Fruit fly (Drosophila melanogaster) whole organism, embryonic: Measurements from ENCODE around the gene CG42852.

Experiments
- ATbp ChIP-seq: fragments of 200-800 bp; sonication (Bioruptor generic); optimal IDR thresholded peaks from 2 replicates; lab custom pipeline; 2017; ENCODE audit warnings: missing biosample characterization, mild to moderate bottlenecking, missing genetic modification characterization, missing genetic modification reagents
- Aef1 ChIP-seq: fragments of 200-800 bp; sonication (Bioruptor generic); IDR thresholded peaks from 3 replicates; pipeline ENCODE4 v1.3.6; 2022; ENCODE audit warnings: missing biosample characterization, missing genetic modification characterization
- Asciz ChIP-seq: fragments of 200-800 bp; sonication (Bioruptor generic); optimal IDR thresholded peaks from 2 replicates; lab custom pipeline; 2017; ENCODE audit warnings: missing biosample characterization, mild to moderate bottlenecking, missing genetic modification characterization, missing genetic modification reagents
- Atf6 ChIP-seq: fragments of 200-800 bp; sonication (Bioruptor generic); IDR thresholded peaks from 2 replicates; pipeline ENCODE4 v1.3.6; 2022; ENCODE audit warnings: missing biosample characterization, missing genetic modification characterization
- Awh ChIP-seq: fragments of 200-800 bp; sonication (Bioruptor generic); IDR thresholded peaks from 2 replicates; pipeline ENCODE4, ENCODE4 v1.3.6; 2022; ENCODE audit warnings: missing biosample characterization, missing genetic modification characterization
- CG10147 ChIP-seq: fragments of 200-800 bp; sonication (Bioruptor generic); optimal IDR thresholded peaks from 2 replicates; lab custom pipeline; 2019; ENCODE audit warnings: missing biosample characterization, mild to moderate bottlenecking, missing genetic modification characterization, moderate library complexity
- CG11085 ChIP-seq: fragments of 200-800 bp; sonication (Bioruptor generic); IDR thresholded peaks from 2 replicates; pipeline ENCODE4 v1.3.6; 2022; ENCODE audit warnings: missing biosample characterization, missing genetic modification characterization
- CG1233 ChIP-seq: fragments of 200-800 bp; sonication (Bioruptor generic); optimal IDR thresholded peaks from 4 replicates; lab custom pipeline; 2018; ENCODE audit warnings: missing biosample characterization, mild to moderate bottlenecking, missing genetic modification characterization
- CG2202 ChIP-seq: fragments of 200-800 bp; sonication (Bioruptor generic); optimal IDR thresholded peaks from 2 replicates; lab custom pipeline; 2018; ENCODE audit warnings: missing biosample characterization, mild to moderate bottlenecking, missing genetic modification characterization
- CG31388 ChIP-seq: fragments of 200-800 bp; sonication (Bioruptor generic); optimal IDR thresholded peaks from 2 replicates; lab custom pipeline; 2016; ENCODE audit warnings: missing biosample characterization, missing genetic modification characterization
- CG31441 ChIP-seq: fragments of 200-800 bp; sonication (Bioruptor generic); IDR thresholded peaks from 2 replicates; pipeline ENCODE4 v1.3.6; 2022; ENCODE audit warnings: missing biosample characterization, missing genetic modification characterization
- CG3163 ChIP-seq: fragments of 200-800 bp; sonication (Bioruptor generic); optimal IDR thresholded peaks from 3 replicates; lab custom pipeline; 2016; ENCODE audit warnings: missing biosample characterization, missing genetic modification characterization
- CG3995 ChIP-seq: fragments of 200-800 bp; sonication (Bioruptor generic); optimal IDR thresholded peaks from 3 replicates; lab custom pipeline; 2016; ENCODE audit warnings: missing biosample characterization, missing genetic modification characterization
- CG4854 ChIP-seq: fragments of 200-800 bp; sonication (Bioruptor generic); optimal IDR thresholded peaks from 2 replicates; lab custom pipeline; 2016; ENCODE audit warnings: missing biosample characterization, missing genetic modification characterization, inconsistent platforms
- CG6175 ChIP-seq: fragments of 200-800 bp; sonication (Bioruptor generic); IDR thresholded peaks from 3 replicates; pipeline ENCODE4 v1.3.6; 2022; ENCODE audit warnings: missing biosample characterization, missing genetic modification characterization
- CG7745 ChIP-seq: fragments of 200-800 bp; sonication (Bioruptor generic); optimal IDR thresholded peaks from 2 replicates; lab custom pipeline; 2018; ENCODE audit warnings: missing biosample characterization, mild to moderate bottlenecking, missing genetic modification characterization, moderate library complexity
- CG8765 ChIP-seq: fragments of 200-800 bp; sonication (Bioruptor generic); IDR thresholded peaks from 2 replicates; pipeline ENCODE4 v1.3.6; 2022; ENCODE audit warnings: missing biosample characterization, missing genetic modification characterization
- CG8944 ChIP-seq: fragments of 200-800 bp; sonication (Bioruptor generic); optimal IDR thresholded peaks from 3 replicates; lab custom pipeline; 2016; ENCODE audit warnings: missing biosample characterization, missing genetic modification characterization
- Dref ChIP-seq: fragments of 200-800 bp; sonication (Bioruptor generic); IDR thresholded peaks from 2 replicates; pipeline ENCODE4 v1.3.6; 2022; ENCODE audit warnings: missing biosample characterization, missing genetic modification characterization
- ERR ChIP-seq: fragments of 200-800 bp; sonication (Bioruptor generic); optimal IDR thresholded peaks from 2 replicates; lab custom pipeline; 2016; ENCODE audit warnings: missing biosample characterization, missing genetic modification characterization
- Eip74EF ChIP-seq, 2 experiments: fragments of 200-800 bp in 1 of 2; fragments of >200 bp in 1 of 2; sonication (Bioruptor generic) in 1 of 2; optimal IDR thresholded peaks; 2 replicates each; lab custom pipeline; 2017 to 2019; ENCODE audit warnings: missing biosample characterization in 2 of 2, missing genetic modification characterization in 2 of 2, mild to moderate bottlenecking in 1 of 2, moderate library complexity in 1 of 2
- H15 ChIP-seq: fragments of 200-800 bp; sonication (Bioruptor generic); IDR thresholded peaks from 3 replicates; pipeline ENCODE4 v1.3.6; 2022; ENCODE audit warnings: missing biosample characterization, missing genetic modification characterization
- Hmx ChIP-seq: fragments of 200-800 bp; sonication (Bioruptor generic); optimal IDR thresholded peaks from 2 replicates; lab custom pipeline; 2016; ENCODE audit warnings: missing biosample characterization, missing genetic modification characterization
- Jarid2 ChIP-seq: fragments of 200-800 bp; sonication (Bioruptor generic); optimal IDR thresholded peaks from 3 replicates; lab custom pipeline; 2017; ENCODE audit warnings: mild to moderate bottlenecking, missing biosample characterization, missing genetic modification reagents, missing genetic modification characterization
- MESR4 ChIP-seq: fragments of 200-800 bp; sonication (Bioruptor generic); optimal IDR thresholded peaks from 2 replicates; lab custom pipeline; 2018; ENCODE audit warnings: missing biosample characterization, mild to moderate bottlenecking, missing genetic modification characterization, moderate library complexity
- MTF-1 ChIP-seq: fragments of 200-800 bp; sonication (Bioruptor generic); optimal IDR thresholded peaks from 2 replicates; lab custom pipeline; 2018; ENCODE audit warnings: missing biosample characterization, mild to moderate bottlenecking, missing genetic modification characterization, borderline replicate concordance
- Med ChIP-seq: fragments of 200-800 bp; sonication (Bioruptor generic); peaks from one replicate; lab custom pipeline; 2016; ENCODE audit warnings: missing biosample characterization, missing genetic modification characterization, mild to moderate bottlenecking, inconsistent platforms, moderate library complexity
- NfI ChIP-seq: fragments of 200-800 bp; sonication (Bioruptor generic); optimal IDR thresholded peaks from 3 replicates; lab custom pipeline; 2018; ENCODE audit warnings: missing biosample characterization, mild to moderate bottlenecking, missing genetic modification characterization, moderate library complexity
- Rfx ChIP-seq: fragments of 200-800 bp; sonication (Bioruptor generic); IDR thresholded peaks from 2 replicates; pipeline ENCODE4 v1.3.6; 2022; ENCODE audit warnings: missing biosample characterization, missing genetic modification characterization
- Vsx1 ChIP-seq: fragments of 200-800 bp; sonication (Bioruptor generic); optimal IDR thresholded peaks from 2 replicates; lab custom pipeline; 2017; ENCODE audit warnings: missing biosample characterization, mild to moderate bottlenecking, missing genetic modification characterization, missing genetic modification reagents
- ap ChIP-seq: fragments of 200-800 bp; sonication (Bioruptor generic); IDR thresholded peaks from 2 replicates; pipeline ENCODE4 v1.3.6; 2022; ENCODE audit warnings: missing biosample characterization, missing genetic modification characterization
- bcd ChIP-seq: fragments of 200-800 bp; sonication (Bioruptor generic); optimal IDR thresholded peaks from 2 replicates; lab custom pipeline; 2017; ENCODE audit warnings: missing biosample characterization, mild to moderate bottlenecking, missing genetic modification characterization
- cas ChIP-seq: fragments of 200-800 bp; sonication (Bioruptor generic); IDR thresholded peaks from 2 replicates; pipeline ENCODE4 v1.3.6; 2022; ENCODE audit warnings: missing biosample characterization, missing genetic modification characterization
- crp ChIP-seq, 2 experiments: fragments of 200-800 bp; sonication (Bioruptor generic); optimal IDR thresholded peaks; 2 replicates in 1 of 2; 3 replicates in 1 of 2; lab custom pipeline; 2017; ENCODE audit warnings: missing biosample characterization in 2 of 2, missing genetic modification characterization in 2 of 2, mild to moderate bottlenecking in 1 of 2, moderate library complexity in 1 of 2
- cwo ChIP-seq: fragments of 200-800 bp; sonication (Bioruptor generic); optimal IDR thresholded peaks from 3 replicates; lab custom pipeline; 2017; ENCODE audit warnings: missing biosample characterization, missing genetic modification characterization, mild to moderate bottlenecking, moderate library complexity, missing genetic modification reagents
- grau ChIP-seq: fragments of 200-800 bp; optimal IDR thresholded peaks from 3 replicates; lab custom pipeline; 2019; ENCODE audit warnings: missing biosample characterization, mild to moderate bottlenecking, missing genetic modification characterization, moderate library complexity
- lola ChIP-seq, 3 experiments: fragments of >200 bp in 2 of 3; fragments of 200-800 bp in 1 of 3; sonication (Bioruptor generic) in 1 of 3; optimal IDR thresholded peaks; 2 replicates each; lab custom pipeline; 2017 to 2019; ENCODE audit warnings: missing biosample characterization in 3 of 3, missing genetic modification characterization in 3 of 3, mild to moderate bottlenecking in 1 of 3, moderate library complexity in 1 of 3
- lov ChIP-seq, 2 experiments: fragments of 200-800 bp in 1 of 2; fragments of >200 bp in 1 of 2; sonication (Bioruptor generic) in 1 of 2; IDR thresholded peaks in 1 of 2; optimal IDR thresholded peaks in 1 of 2; 2 replicates in 1 of 2; 3 replicates in 1 of 2; pipeline versions ENCODE4 v1.3.6 to Lab custom; 2017 to 2022; ENCODE audit warnings: missing biosample characterization in 1 of 2, missing genetic modification characterization in 1 of 2
- nau ChIP-seq: fragments of 200-800 bp; sonication (Bioruptor generic); optimal IDR thresholded peaks from 3 replicates; lab custom pipeline; 2017; ENCODE audit warnings: missing biosample characterization, mild to moderate bottlenecking, missing genetic modification characterization, missing genetic modification reagents
- odd ChIP-seq: fragments of 200-800 bp; sonication (Bioruptor generic); optimal IDR thresholded peaks from 2 replicates; lab custom pipeline; 2017; ENCODE audit warnings: missing biosample characterization, mild to moderate bottlenecking, missing genetic modification characterization
- salm ChIP-seq: fragments of 200-800 bp; sonication (Bioruptor generic); optimal IDR thresholded peaks from 2 replicates; lab custom pipeline; 2018; ENCODE audit warnings: missing biosample characterization, mild to moderate bottlenecking, missing genetic modification characterization
- sd ChIP-seq: fragments of 200-800 bp; sonication (Bioruptor generic); optimal IDR thresholded peaks from 3 replicates; lab custom pipeline; 2018; ENCODE audit warnings: missing biosample characterization, mild to moderate bottlenecking, missing genetic modification characterization, moderate library complexity
- shn ChIP-seq: fragments of 200-800 bp; sonication (Bioruptor generic); optimal IDR thresholded peaks from 3 replicates; lab custom pipeline; 2016; ENCODE audit warnings: missing biosample characterization, missing genetic modification characterization
- sima ChIP-seq: fragments of 200-800 bp; sonication (Bioruptor generic); optimal IDR thresholded peaks from 2 replicates; lab custom pipeline; 2016; ENCODE audit warnings: missing biosample characterization, missing genetic modification characterization
- sna ChIP-seq: fragments of 200-800 bp; sonication (Bioruptor generic); IDR thresholded peaks from 2 replicates; pipeline ENCODE4 v1.3.6; 2022; ENCODE audit warnings: missing biosample characterization, missing genetic modification characterization; ENCODE audit not compliant: partially characterized antibody
- stwl ChIP-seq: fragments of 200-800 bp; sonication (Bioruptor generic); optimal IDR thresholded peaks from 3 replicates; lab custom pipeline; 2018; ENCODE audit warnings: missing biosample characterization, mild to moderate bottlenecking, missing genetic modification characterization, moderate library complexity
- ttk ChIP-seq: fragments of 200-800 bp; sonication (Bioruptor generic); IDR thresholded peaks from 2 replicates; pipeline ENCODE4 v2.1.2; 2022; ENCODE audit warnings: missing biosample characterization, missing genetic modification characterization
- zf30C ChIP-seq: fragments of 200-800 bp; sonication (Bioruptor generic); optimal IDR thresholded peaks from 3 replicates; lab custom pipeline; 2018; ENCODE audit warnings: missing biosample characterization, mild to moderate bottlenecking, missing genetic modification characterization

The CG42852 gene

DNA sequence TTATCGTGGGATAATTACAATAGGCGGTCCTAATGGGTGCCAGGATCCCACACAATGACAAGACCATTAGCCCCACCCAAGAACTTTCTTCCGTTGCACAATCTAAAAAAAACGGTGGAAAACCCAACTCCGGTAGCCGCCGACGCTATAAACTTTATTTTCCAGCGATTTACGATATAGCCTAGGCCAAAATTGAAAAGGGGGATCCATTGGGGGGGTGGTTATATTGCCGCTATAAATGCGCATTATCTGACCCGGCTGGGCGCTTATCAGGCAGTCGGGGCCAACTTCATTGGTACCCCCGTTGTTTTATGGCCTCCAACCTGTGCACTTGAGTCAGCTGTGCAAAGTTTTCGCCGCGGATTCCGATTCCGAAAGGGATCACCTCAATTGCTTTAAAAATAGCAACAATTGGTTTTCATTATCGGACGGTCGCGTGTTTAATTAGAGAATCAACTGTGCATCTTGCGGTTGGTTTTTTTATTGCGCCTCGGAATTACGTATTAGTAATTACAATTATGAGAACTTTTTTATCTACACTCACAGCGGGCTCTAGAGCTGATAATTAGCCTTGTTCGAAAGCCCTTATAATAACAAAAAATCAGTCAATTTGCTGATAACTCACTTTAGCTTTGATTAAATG lies 48.5 kb downstream of the CG42852 start (continued):
- TF ChIP-seq CG10147 (GFP tag; lab: Kevin White, UChicago) (no peak), MESR4 (GFP tag; lab: Kevin White, UChicago) (no peak), Atf6 (GFP tag; lab: Robert Waterston, UW) (no peak), sima (GFP tag; lab: Kevin White, UChicago) (no peak), CG8765 (GFP tag; lab: Robert Waterston, UW) (no peak), CG6175 (GFP tag; lab: Robert Waterston, UW) (peak; percentile 44; the same call in 1 of the 3 replicates), CG31441 (peak; percentile 54), NfI (GFP tag; lab: Kevin White, UChicago) (peak; percentile 38), Rfx (GFP tag; lab: Robert Waterston, UW) (peak; percentile 51; the same call in 1 of the 2 replicates), H15 (GFP tag; lab: Robert Waterston, UW) (no peak), Eip74EF (GFP tag; optimal IDR thresholded peaks at IDR 0.05; lab: Kevin White, UChicago) (peak in 1 of 2 experiments; percentile 59), Med (GFP tag; lab: Kevin White, UChicago) (peak; percentile 93), grau (tag; lab: Kevin White, UChicago) (no peak), CG3995 (GFP tag; lab: Kevin White, UChicago) (no peak), CG7745 (tag; lab: Kevin White, UChicago) (no peak), sna (no peak), nau (peak; percentile 44), zf30C (no peak), ERR (GFP tag; lab: Kevin White, UChicago) (no peak), ttk (GFP tag; lab: Robert Waterston, UW) (0 out of 2 replicates have a peak, but pooled peaks have one; percentile 7), CG8944 (GFP tag; lab: Kevin White, UChicago) (no peak), Hmx (GFP tag; lab: Kevin White, UChicago) (no peak), Dref (GFP tag; lab: Robert Waterston, UW) (no peak), salm (peak; percentile 32), cwo (GFP tag; lab: Kevin White, UChicago) (peak; percentile 75), sd (peak; percentile 43), odd (peak; percentile 47), Aef1 (GFP tag; lab: Robert Waterston, UW) (no peak), Vsx1 (GFP tag; lab: Kevin White, UChicago) (peak; percentile 63), Awh (GFP tag; lab: Robert Waterston, UW) (peak; percentile 46; the same call in 1 of the 2 replicates), cas (GFP tag; lab: Robert Waterston, UW) (no peak), lov (optimal IDR thresholded peaks at IDR 0.05; lab: Kevin White, UChicago) (no peak), lov (GFP tag; IDR thresholded peaks at IDR 0.05; lab: Robert Waterston, UW) (peak; percentile 69; the same call in 1 of the 3 replicates), CG3163 (GFP tag; lab: Kevin White, UChicago) (no peak), MTF-1 (GFP tag; lab: Kevin White, UChicago) (peak; percentile 68), CG1233 (GFP tag; lab: Kevin White, UChicago) (peak; percentile 53), CG31388 (GFP tag; lab: Kevin White, UChicago) (no peak), bcd (peak; percentile 8), stwl (tag; lab: Kevin White, UChicago) (no peak), lola (GFP tag; optimal IDR thresholded peaks at IDR 0.05; lab: Kevin White, UChicago) (no peak), Asciz (peak; percentile 58), ATbp (GFP tag; lab: Kevin White, UChicago) (peak; percentile 67), CG11085 (GFP tag; lab: Robert Waterston, UW) (no peak), CG2202 (tag; lab: Kevin White, UChicago) (no peak), Jarid2 (GFP tag; lab: Kevin White, UChicago) (peak; percentile 45), crp (GFP tag; optimal IDR thresholded peaks at IDR 0.05; lab: Kevin White, UChicago) (no peak), CG4854 (GFP tag; lab: Kevin White, UChicago) (no peak), shn (no peak), ap (no peak)
